Worm (Caenorhabditis elegans) whole organism, L1 larva: ENCODE data around the gene ilys-1.

Experiments
- aha-1 ChIP-seq: fragments of 150-350 bp; optimal IDR thresholded peaks from 2 replicates; lab custom pipeline; 2014; ENCODE audit warnings: missing biosample characterization, missing genetic modification characterization
- egl-27 ChIP-seq, 2 experiments: fragments of 150-350 bp in 1 of 2; sonication (generic microtip); optimal IDR thresholded peaks; 3 replicates each; lab custom pipeline; 2017 to 2018; ENCODE audit warnings: missing biosample characterization in 2 of 2, missing genetic modification characterization in 2 of 2, missing genetic modification reagents in 2 of 2
- grh-1 ChIP-seq: fragments of 200-800 bp; sonication (Bioruptor generic); IDR thresholded peaks from 2 replicates; pipeline ENCODE4 v1.3.6; 2022; ENCODE audit warnings: missing genetic modification reagents, missing genetic modification characterization, missing compliant biosample characterization
- isw-1 ChIP-seq: fragments of 200-800 bp; sonication (Bioruptor generic); IDR thresholded peaks from 2 replicates; pipeline ENCODE4 v1.3.6; 2022; ENCODE audit warnings: missing genetic modification characterization, missing compliant biosample characterization
- lin-13 ChIP-seq: fragments of 150-350 bp; optimal IDR thresholded peaks from 2 replicates; lab custom pipeline; 2014; ENCODE audit warnings: missing biosample characterization, missing genetic modification reagents, missing genetic modification characterization
- lsy-2 ChIP-seq, 2 experiments: fragments of 150-350 bp; optimal IDR thresholded peaks; 2 replicates each; lab custom pipeline; 2014; ENCODE audit warnings: missing biosample characterization in 2 of 2, missing genetic modification characterization in 2 of 2
- mep-1 ChIP-seq: fragments of 150-350 bp; optimal IDR thresholded peaks from 2 replicates; lab custom pipeline; 2014; ENCODE audit warnings: missing biosample characterization, missing genetic modification characterization
- nhr-20 ChIP-seq: sonication (generic microtip); optimal IDR thresholded peaks from 2 replicates; lab custom pipeline; 2016; ENCODE audit warnings: mild to moderate bottlenecking, missing genetic modification characterization, missing compliant biosample characterization
- nhr-237 ChIP-seq: fragments of 150-350 bp; optimal IDR thresholded peaks from 2 replicates; lab custom pipeline; 2014; ENCODE audit warnings: missing biosample characterization, missing genetic modification characterization
- nhr-77 ChIP-seq: fragments of 150-350 bp; optimal IDR thresholded peaks from 2 replicates; lab custom pipeline; 2014; ENCODE audit warnings: missing biosample characterization, missing genetic modification characterization
- skn-1 ChIP-seq: fragments of 150-350 bp; optimal IDR thresholded peaks from 2 replicates; lab custom pipeline; 2014; ENCODE audit warnings: missing biosample characterization, missing genetic modification characterization
- swsn-7 ChIP-seq: sonication (generic microtip); optimal IDR thresholded peaks from 2 replicates; lab custom pipeline; 2016; ENCODE audit warnings: missing genetic modification characterization, missing compliant biosample characterization
- ztf-4 ChIP-seq: fragments of 150-350 bp; optimal IDR thresholded peaks from 2 replicates; lab custom pipeline; 2014; ENCODE audit warnings: missing biosample characterization, missing genetic modification characterization

DNA sequence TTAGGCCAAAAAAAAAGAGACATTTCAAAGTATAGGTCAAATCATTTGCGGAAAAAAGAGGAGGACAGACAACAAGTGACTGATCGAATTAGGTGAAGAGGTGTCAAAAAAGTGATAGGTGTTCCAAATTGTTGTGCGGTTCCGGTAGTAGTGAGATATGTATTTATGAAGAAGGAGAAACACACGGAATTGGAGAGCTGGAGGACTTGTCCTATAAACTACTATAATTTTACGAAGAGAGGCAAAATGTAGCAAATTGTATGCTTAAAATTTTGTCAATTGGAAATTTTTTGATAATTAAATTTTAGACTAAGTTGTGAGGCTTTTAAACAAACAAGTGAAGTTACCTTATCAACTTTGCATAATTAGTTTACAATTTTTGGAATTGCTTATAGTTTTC is 18.6 kb upstream of the ilys-1 start:
- TF ChIP-seq nhr-237 (tag; lab: Kevin White, UChicago) (no peak), swsn-7 (tag; lab: Kevin White, UChicago) (no peak), aha-1 (tag; lab: Kevin White, UChicago) (no peak), skn-1 (tag; lab: Kevin White, UChicago) (no peak), nhr-77 (tag; lab: Kevin White, UChicago) (no peak), nhr-20 (tag; lab: Kevin White, UChicago) (no peak), mep-1 (tag; lab: Kevin White, UChicago) (no peak), grh-1 (GFP tag; lab: Robert Waterston, UW) (no peak), isw-1 (no peak), lsy-2 (tag; optimal IDR thresholded peaks at IDR 0.05; lab: Kevin White, UChicago) (no peak), egl-27 (tag; optimal IDR thresholded peaks at IDR 0.05; lab: Kevin White, UChicago) (no peak), ztf-4 (tag; lab: Kevin White, UChicago) (no peak), lin-13 (GFP tag; lab: Kevin White, UChicago) (no peak)
